Fruit fly (Drosophila melanogaster) whole organism, embryonic: ENCODE results near the gene CG12253.
A peak's percentile ranks its signal among the peaks of the same experiment; 100 is the strongest.

Experiments used
- Antp ChIP-seq: fragments of 200-800 bp; sonication (Bioruptor generic); optimal IDR thresholded peaks from 3 replicates; lab custom pipeline; 2016; ENCODE audit warnings: missing biosample characterization, missing genetic modification characterization
- Atf3 ChIP-seq: fragments of 200-800 bp; sonication (Bioruptor generic); optimal IDR thresholded peaks from 3 replicates; lab custom pipeline; 2016; ENCODE audit warnings: missing biosample characterization, missing genetic modification characterization
- Atf6 ChIP-seq: fragments of 200-800 bp; sonication (Bioruptor generic); IDR thresholded peaks from 2 replicates; pipeline ENCODE4 v1.3.6; 2022; ENCODE audit warnings: missing biosample characterization, missing genetic modification characterization
- C15 ChIP-seq: fragments of 200-800 bp; sonication (Bioruptor generic); IDR thresholded peaks from 3 replicates; pipeline ENCODE4 v1.3.6; 2022; ENCODE audit warnings: missing biosample characterization, missing genetic modification characterization
- CG12769 ChIP-seq: fragments of 200-800 bp; sonication (Bioruptor generic); optimal IDR thresholded peaks from 2 replicates; lab custom pipeline; 2019; ENCODE audit warnings: missing biosample characterization, mild to moderate bottlenecking, missing genetic modification characterization, moderate library complexity
- CG14965 ChIP-seq: fragments of 200-800 bp; sonication (Bioruptor generic); optimal IDR thresholded peaks from 2 replicates; lab custom pipeline; 2016; ENCODE audit warnings: missing biosample characterization, missing genetic modification characterization, borderline replicate concordance
- CG15479 ChIP-seq: fragments of 200-800 bp; sonication (Bioruptor generic); optimal IDR thresholded peaks from 3 replicates; lab custom pipeline; 2019; ENCODE audit warnings: missing biosample characterization, mild to moderate bottlenecking, missing genetic modification characterization, moderate library complexity
- CG16813 ChIP-seq: fragments of 200-800 bp; sonication (Bioruptor generic); IDR thresholded peaks from 3 replicates; pipeline ENCODE4 v1.3.6; 2022; ENCODE audit warnings: missing biosample characterization, missing genetic modification characterization; ENCODE audit not compliant: partially characterized antibody
- CG17568 ChIP-seq: fragments of 200-800 bp; sonication (Bioruptor generic); optimal IDR thresholded peaks from 2 replicates; lab custom pipeline; 2018; ENCODE audit warnings: missing biosample characterization, mild to moderate bottlenecking, missing genetic modification characterization, moderate library complexity
- CG17829 ChIP-seq: fragments of 200-800 bp; optimal IDR thresholded peaks from 2 replicates; lab custom pipeline; 2019; ENCODE audit warnings: missing biosample characterization, mild to moderate bottlenecking, missing genetic modification characterization, moderate library complexity
- CG30403 ChIP-seq: fragments of 200-800 bp; sonication (Bioruptor generic); optimal IDR thresholded peaks from 3 replicates; lab custom pipeline; 2016; ENCODE audit warnings: missing biosample characterization, missing genetic modification characterization
- CG3995 ChIP-seq: fragments of 200-800 bp; sonication (Bioruptor generic); optimal IDR thresholded peaks from 3 replicates; lab custom pipeline; 2016; ENCODE audit warnings: missing biosample characterization, missing genetic modification characterization
- CG6272 ChIP-seq: fragments of 200-800 bp; sonication (Bioruptor generic); IDR thresholded peaks from 2 replicates; pipeline ENCODE4 v1.3.6; 2022; ENCODE audit warnings: missing biosample characterization, missing genetic modification characterization
- CG7556 ChIP-seq: fragments of 200-800 bp; sonication (Bioruptor generic); optimal IDR thresholded peaks from 2 replicates; lab custom pipeline; 2017; ENCODE audit warnings: missing biosample characterization, mild to moderate bottlenecking, missing genetic modification characterization
- CG8281 ChIP-seq: fragments of 200-800 bp; sonication (Bioruptor generic); optimal IDR thresholded peaks from 2 replicates; lab custom pipeline; 2018; ENCODE audit warnings: missing biosample characterization, mild to moderate bottlenecking, missing genetic modification characterization, moderate library complexity
- CkIIα-i1 ChIP-seq: fragments of 200-800 bp; sonication (Bioruptor generic); IDR thresholded peaks from 2 replicates; pipeline ENCODE4 v1.3.6; 2022; ENCODE audit warnings: missing biosample characterization, missing genetic modification characterization
- Dfd ChIP-seq, 2 experiments: fragments of >200 bp; optimal IDR thresholded peaks; 2 replicates each; lab custom pipeline; 2017; ENCODE audit warnings: missing biosample characterization in 2 of 2, missing genetic modification characterization in 2 of 2
- Dp ChIP-seq: fragments of 200-800 bp; sonication (Bioruptor generic); optimal IDR thresholded peaks from 2 replicates; lab custom pipeline; 2018; ENCODE audit warnings: missing biosample characterization, mild to moderate bottlenecking, missing genetic modification characterization, moderate library complexity
- ERR ChIP-seq: fragments of 200-800 bp; sonication (Bioruptor generic); optimal IDR thresholded peaks from 2 replicates; lab custom pipeline; 2016; ENCODE audit warnings: missing biosample characterization, missing genetic modification characterization
- Hr39 ChIP-seq: fragments of >200 bp; optimal IDR thresholded peaks from 2 replicates; lab custom pipeline; 2017
- Kr ChIP-seq: fragments of 200-800 bp; sonication (Bioruptor generic); optimal IDR thresholded peaks from 2 replicates; lab custom pipeline; 2017; ENCODE audit warnings: missing biosample characterization, mild to moderate bottlenecking, missing genetic modification characterization
- Lim3 ChIP-seq: fragments of 200-800 bp; sonication (Bioruptor generic); IDR thresholded peaks from 2 replicates; pipeline ENCODE4 v1.3.6; 2022; ENCODE audit warnings: missing biosample characterization, missing genetic modification characterization
- NC2β ChIP-seq: fragments of 200-800 bp; sonication (Bioruptor generic); optimal IDR thresholded peaks from 2 replicates; lab custom pipeline; 2016; ENCODE audit warnings: missing biosample characterization, missing genetic modification characterization
- Neu2 ChIP-seq: fragments of 200-800 bp; sonication (Bioruptor generic); optimal IDR thresholded peaks from 3 replicates; lab custom pipeline; 2016; ENCODE audit warnings: missing biosample characterization, missing genetic modification characterization, borderline replicate concordance
- NfI ChIP-seq: fragments of 200-800 bp; sonication (Bioruptor generic); optimal IDR thresholded peaks from 3 replicates; lab custom pipeline; 2018; ENCODE audit warnings: missing biosample characterization, mild to moderate bottlenecking, missing genetic modification characterization, moderate library complexity
- Rfx ChIP-seq: fragments of 200-800 bp; sonication (Bioruptor generic); IDR thresholded peaks from 2 replicates; pipeline ENCODE4 v1.3.6; 2022; ENCODE audit warnings: missing biosample characterization, missing genetic modification characterization
- Usf ChIP-seq: fragments of 200-800 bp; sonication (Bioruptor generic); optimal IDR thresholded peaks from 2 replicates; lab custom pipeline; 2017; ENCODE audit warnings: missing genotype, missing biosample characterization, missing genetic modification characterization
- YL-1 ChIP-seq: fragments of 200-800 bp; sonication (Bioruptor generic); optimal IDR thresholded peaks from 3 replicates; lab custom pipeline; 2017; ENCODE audit warnings: missing biosample characterization, mild to moderate bottlenecking, missing genetic modification characterization
- bcd ChIP-seq: fragments of 200-800 bp; sonication (Bioruptor generic); optimal IDR thresholded peaks from 2 replicates; lab custom pipeline; 2017; ENCODE audit warnings: missing biosample characterization, mild to moderate bottlenecking, missing genetic modification characterization
- bowl ChIP-seq: fragments of 200-800 bp; sonication (Bioruptor generic); IDR thresholded peaks from 2 replicates; pipeline ENCODE4 v1.3.6; 2022; ENCODE audit warnings: missing biosample characterization, missing genetic modification characterization
- chinmo ChIP-seq: fragments of 200-800 bp; sonication (Bioruptor generic); IDR thresholded peaks from 4 replicates; pipeline ENCODE4 v1.3.6; 2022; ENCODE audit warnings: missing biosample characterization, missing genetic modification characterization; ENCODE audit not compliant: partially characterized antibody
- da ChIP-seq: fragments of 200-800 bp; sonication (Bioruptor generic); optimal IDR thresholded peaks from 2 replicates; lab custom pipeline; 2016; ENCODE audit warnings: missing biosample characterization, missing genetic modification characterization
- dan ChIP-seq: fragments of 200-800 bp; sonication (Bioruptor generic); IDR thresholded peaks from 2 replicates; pipeline ENCODE4 v1.3.6; 2022; ENCODE audit warnings: missing biosample characterization, missing genetic modification characterization
- dysf ChIP-seq: fragments of 200-800 bp; sonication (Bioruptor generic); IDR thresholded peaks from 3 replicates; pipeline ENCODE4 v1.3.6; 2022; ENCODE audit warnings: missing biosample characterization, missing genetic modification characterization
- esg ChIP-seq: fragments of 200-800 bp; sonication (Bioruptor generic); conservative IDR thresholded peaks from 2 replicates; pipeline ENCODE4 v1.3.6; 2022; ENCODE audit warnings: missing biosample characterization, missing genetic modification characterization
- ftz-f1 ChIP-seq: fragments of 200-800 bp; sonication (Bioruptor generic); optimal IDR thresholded peaks from 2 replicates; lab custom pipeline; 2016; ENCODE audit warnings: missing biosample characterization, missing genetic modification characterization
- gfzf ChIP-seq: fragments of 200-800 bp; sonication (Bioruptor generic); optimal IDR thresholded peaks from 2 replicates; lab custom pipeline; 2016; ENCODE audit warnings: missing biosample characterization, mild to moderate bottlenecking, missing genetic modification characterization, moderate library complexity
- hkb ChIP-seq, 2 experiments: fragments of 200-800 bp in 1 of 2; fragments of >200 bp in 1 of 2; sonication (Bioruptor generic) in 1 of 2; IDR thresholded peaks in 1 of 2; optimal IDR thresholded peaks in 1 of 2; 2 replicates each; pipeline versions ENCODE4 v1.3.6 to Lab custom; 2017 to 2022; ENCODE audit warnings: missing biosample characterization in 1 of 2, missing genetic modification characterization in 1 of 2
- jigr1 ChIP-seq: fragments of 200-800 bp; sonication (Bioruptor generic); IDR thresholded peaks from 3 replicates; pipeline ENCODE4 v1.3.6; 2022; ENCODE audit warnings: missing biosample characterization, missing genetic modification characterization
- klu ChIP-seq: fragments of 200-800 bp; sonication (Bioruptor generic); IDR thresholded peaks from 2 replicates; pipeline ENCODE4 v1.3.6; 2022; ENCODE audit warnings: missing biosample characterization, missing genetic modification characterization
- lmd ChIP-seq: fragments of 200-800 bp; sonication (Bioruptor generic); IDR thresholded peaks from 2 replicates; pipeline ENCODE4 v1.3.6; 2022; ENCODE audit warnings: missing biosample characterization, missing genetic modification characterization
- nerfin-1 ChIP-seq: fragments of 200-800 bp; sonication (Bioruptor generic); optimal IDR thresholded peaks from 3 replicates; lab custom pipeline; 2019; ENCODE audit warnings: missing biosample characterization, mild to moderate bottlenecking, missing genetic modification characterization, moderate library complexity
- peb ChIP-seq: fragments of 200-800 bp; sonication (Bioruptor generic); IDR thresholded peaks from 2 replicates; pipeline ENCODE4 v1.3.6; 2022; ENCODE audit warnings: missing biosample characterization, missing genetic modification characterization
- phol ChIP-seq: fragments of 200-800 bp; sonication (Bioruptor generic); optimal IDR thresholded peaks from 3 replicates; lab custom pipeline; 2018; ENCODE audit warnings: missing biosample characterization, mild to moderate bottlenecking, missing genetic modification characterization, moderate library complexity
- prd ChIP-seq, 3 experiments: fragments of >200 bp in 2 of 3; fragments of 200-800 bp in 1 of 3; sonication (Bioruptor generic) in 1 of 3; optimal IDR thresholded peaks in 2 of 3; IDR thresholded peaks in 1 of 3; 2 replicates in 2 of 3; 3 replicates in 1 of 3; pipeline versions ENCODE4 v1.3.6 to Lab custom; 2017 to 2022; ENCODE audit warnings: missing biosample characterization in 1 of 3, missing genetic modification characterization in 1 of 3
- psq ChIP-seq: fragments of 200-800 bp; sonication (Bioruptor generic); optimal IDR thresholded peaks from 2 replicates; lab custom pipeline; 2017; ENCODE audit warnings: missing biosample characterization, missing genetic modification characterization
- sob ChIP-seq: fragments of 200-800 bp; sonication (Bioruptor generic); IDR thresholded peaks from 2 replicates; pipeline ENCODE4 v1.3.6; 2022; ENCODE audit warnings: missing biosample characterization, missing genetic modification characterization
- zfh2 ChIP-seq: fragments of 200-800 bp; sonication (Bioruptor generic); optimal IDR thresholded peaks from 2 replicates; lab custom pipeline; 2016; ENCODE audit warnings: missing biosample characterization, missing genetic modification characterization

Gene CG12253

DNA sequence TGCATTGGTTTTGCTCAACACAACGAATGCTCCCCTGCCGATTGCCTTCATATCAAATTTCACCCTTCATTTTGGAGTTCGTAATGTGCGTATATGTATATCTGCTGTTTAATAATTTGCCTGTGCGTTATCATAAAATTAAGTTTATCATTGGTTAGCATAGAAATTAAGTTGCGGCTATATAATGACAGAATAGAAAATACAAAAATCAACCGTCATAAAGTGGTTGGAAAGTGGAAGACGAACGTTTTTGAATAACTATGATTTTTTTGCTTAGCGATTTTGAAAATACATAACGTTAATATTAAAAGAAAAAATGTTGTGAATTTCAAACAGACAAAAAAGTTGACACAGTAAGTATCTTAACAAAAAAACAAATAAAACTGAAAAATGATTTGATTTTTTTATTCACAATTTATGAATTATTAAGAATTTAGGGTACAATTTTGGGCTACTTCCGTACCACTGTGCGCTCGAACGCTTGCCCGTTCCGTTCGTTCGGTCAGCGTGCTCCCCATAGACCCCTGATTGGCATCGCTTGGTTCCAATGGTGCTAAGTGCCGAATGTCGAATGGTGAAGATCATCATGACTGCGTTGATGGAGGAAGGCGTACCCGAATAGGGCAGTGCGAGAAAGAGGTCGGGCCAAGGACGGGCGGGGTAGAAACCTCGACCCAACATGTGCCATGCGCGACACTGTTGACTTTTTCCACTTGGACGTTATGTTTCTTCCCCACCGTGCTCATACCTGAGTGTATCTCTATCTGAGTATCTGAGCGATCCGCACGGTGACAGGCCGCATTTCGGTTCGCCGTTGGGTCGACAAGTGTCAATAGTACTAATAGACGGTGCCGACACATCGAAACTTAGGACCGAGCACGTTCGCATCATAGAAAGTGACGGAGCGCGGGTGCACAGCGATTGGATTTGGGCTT is 50.2 kb downstream of the CG12253 start (continued):
- peak; percentile 62 for TF ChIP-seq phol (tag; lab: Kevin White, UChicago)
- TF ChIP-seq nerfin-1 (tag; lab: Kevin White, UChicago), result no peak
- TF ChIP-seq prd (optimal IDR thresholded peaks at IDR 0.05; lab: Kevin White, UChicago), result no peak
- peak; percentile 6; the same call in 1 of the 3 replicates for TF ChIP-seq prd (GFP tag; IDR thresholded peaks at IDR 0.05; lab: Robert Waterston, UW)
- TF ChIP-seq YL-1 (GFP tag; lab: Kevin White, UChicago), result no peak
- no peak for TF ChIP-seq NfI (GFP tag; lab: Kevin White, UChicago)
- TF ChIP-seq CG3995, result no peak
- no peak for TF ChIP-seq hkb (optimal IDR thresholded peaks at IDR 0.05; lab: Kevin White, UChicago)
- TF ChIP-seq hkb (GFP tag; IDR thresholded peaks at IDR 0.05; lab: Robert Waterston, UW), result peak; percentile 23; the same call in 1 of the 2 replicates
- TF ChIP-seq gfzf (GFP tag; lab: Kevin White, UChicago), result no peak
- peak; percentile 9 for TF ChIP-seq CG17568 (GFP tag; lab: Kevin White, UChicago)
- 0 out of 2 replicates have a peak, but pooled peaks have one; percentile 27 for TF ChIP-seq sob
- peak; percentile 17 for TF ChIP-seq ftz-f1
- TF ChIP-seq psq (GFP tag; lab: Kevin White, UChicago), result no peak
- peak; percentile 20 for TF ChIP-seq NC2β (GFP tag; lab: Kevin White, UChicago)
- TF ChIP-seq CG12769 (tag; lab: Kevin White, UChicago), result peak; percentile 68
- no peak for TF ChIP-seq ERR (GFP tag; lab: Kevin White, UChicago)
- peak; percentile 81 for TF ChIP-seq CG30403 (GFP tag; lab: Kevin White, UChicago)
- TF ChIP-seq CG6272 (GFP tag; lab: Robert Waterston, UW), result 0 out of 2 replicates have a peak, but pooled peaks have one; percentile 20
- TF ChIP-seq zfh2 (GFP tag; lab: Kevin White, UChicago), result peak; percentile 15
- no peak for TF ChIP-seq CG8281 (tag; lab: Kevin White, UChicago)
- 0 out of 4 replicates have a peak, but pooled peaks have one; percentile 9 for TF ChIP-seq chinmo (GFP tag; lab: Robert Waterston, UW)
- no peak for TF ChIP-seq CG14965
- TF ChIP-seq Antp (GFP tag; lab: Kevin White, UChicago), result peak; percentile 7
- no peak for TF ChIP-seq da
- no peak for TF ChIP-seq Hr39 (lab: Kevin White, UChicago)
- peak; percentile 52 for TF ChIP-seq lmd (GFP tag; lab: Robert Waterston, UW)
- peak; percentile 55; the same call in 1 of the 2 replicates for TF ChIP-seq Atf6 (GFP tag; lab: Robert Waterston, UW)
- TF ChIP-seq Dp, result no peak
- no peak for TF ChIP-seq CG16813 (GFP tag; lab: Robert Waterston, UW)
- no peak for TF ChIP-seq bcd (GFP tag; lab: Kevin White, UChicago)
- TF ChIP-seq CG7556 (GFP tag; lab: Kevin White, UChicago), result peak; percentile 84
- no peak for TF ChIP-seq bowl
- no peak for TF ChIP-seq jigr1 (GFP tag; lab: Robert Waterston, UW)
- no peak for TF ChIP-seq Atf3 (GFP tag; lab: Kevin White, UChicago)
- no peak for TF ChIP-seq Lim3 (GFP tag; lab: Robert Waterston, UW)
- TF ChIP-seq CkIIα-i1 (GFP tag; lab: Robert Waterston, UW), result no peak
- TF ChIP-seq klu (GFP tag; lab: Robert Waterston, UW), result peak; percentile 47; the same call in 1 of the 2 replicates
- peak; percentile 23 for TF ChIP-seq CG17829 (tag; lab: Kevin White, UChicago)
- peak; percentile 24 for TF ChIP-seq Usf
- TF ChIP-seq CG15479 (GFP tag; lab: Kevin White, UChicago), result no peak
- TF ChIP-seq Dfd (GFP tag; optimal IDR thresholded peaks at IDR 0.05; lab: Kevin White, UChicago), result no peak
- no peak for TF ChIP-seq peb
- TF ChIP-seq dysf, result peak; percentile 64
- TF ChIP-seq dan (GFP tag; lab: Robert Waterston, UW), result no peak
- TF ChIP-seq Rfx, result peak; percentile 53; the same call in 1 of the 2 replicates
- TF ChIP-seq Kr (GFP tag; lab: Kevin White, UChicago), result no peak
- no peak for TF ChIP-seq Neu2
- TF ChIP-seq esg (GFP tag; lab: Robert Waterston, UW), result peak; percentile 46; the same call in 1 of the 2 replicates
- TF ChIP-seq C15, result no peak
